Fruit fly (Drosophila melanogaster): ENCODE results near the gene Cyp12a5.

dm6 chr3R:19166077-19166778 is 33.8 kb downstream of the Cyp12a5 start:
- TF ChIP-seq insv (optimal IDR thresholded peaks at IDR 0.05): no peak
- TF ChIP-seq ttk (optimal IDR thresholded peaks at IDR 0.05): no peak
- TF ChIP-seq Sin3A (optimal IDR thresholded peaks at IDR 0.05): no peak
